Worm (Caenorhabditis elegans) whole organism, L4 larva: ENCODE results near the gene str-205.

Experiments
- ces-1 ChIP-seq: fragments of 150-350 bp; sonication (generic microtip); optimal IDR thresholded peaks from 4 replicates; lab custom pipeline; 2014; ENCODE audit warnings: missing biosample characterization, missing genetic modification reagents, missing genetic modification characterization
- dmd-6 ChIP-seq: fragments of 200-800 bp; sonication (Bioruptor generic); IDR thresholded peaks from 2 replicates; pipeline ENCODE4 v1.3.6; 2022; ENCODE audit warnings: missing genetic modification reagents, missing genetic modification characterization, missing compliant biosample characterization
- egl-27 ChIP-seq: sonication (generic microtip); optimal IDR thresholded peaks from 3 replicates; lab custom pipeline; 2017; ENCODE audit warnings: missing biosample characterization, missing genetic modification reagents, missing genetic modification characterization
- fkh-10 ChIP-seq: fragments of 150-350 bp; optimal IDR thresholded peaks from 2 replicates; lab custom pipeline; 2014; ENCODE audit warnings: missing biosample characterization, missing genetic modification reagents, missing genetic modification characterization
- lir-3 ChIP-seq: sonication (generic microtip); optimal IDR thresholded peaks from 2 replicates; lab custom pipeline; 2016; ENCODE audit warnings: mild to moderate bottlenecking, missing genetic modification characterization, missing compliant biosample characterization
- nhr-10 ChIP-seq: fragments of 150-350 bp; optimal IDR thresholded peaks from 2 replicates; lab custom pipeline; 2014; ENCODE audit warnings: missing biosample characterization, missing genetic modification characterization
- nhr-28 ChIP-seq: fragments of 150-350 bp; optimal IDR thresholded peaks from 2 replicates; lab custom pipeline; 2014; ENCODE audit warnings: missing biosample characterization, missing genetic modification characterization
- nhr-6 ChIP-seq: fragments of 150-350 bp; optimal IDR thresholded peaks from 2 replicates; lab custom pipeline; 2014; ENCODE audit warnings: missing biosample characterization, missing genetic modification characterization
- ztf-11 ChIP-seq: fragments of 150-350 bp; optimal IDR thresholded peaks from 2 replicates; lab custom pipeline; 2014; ENCODE audit warnings: missing biosample characterization, missing genetic modification characterization

DNA sequence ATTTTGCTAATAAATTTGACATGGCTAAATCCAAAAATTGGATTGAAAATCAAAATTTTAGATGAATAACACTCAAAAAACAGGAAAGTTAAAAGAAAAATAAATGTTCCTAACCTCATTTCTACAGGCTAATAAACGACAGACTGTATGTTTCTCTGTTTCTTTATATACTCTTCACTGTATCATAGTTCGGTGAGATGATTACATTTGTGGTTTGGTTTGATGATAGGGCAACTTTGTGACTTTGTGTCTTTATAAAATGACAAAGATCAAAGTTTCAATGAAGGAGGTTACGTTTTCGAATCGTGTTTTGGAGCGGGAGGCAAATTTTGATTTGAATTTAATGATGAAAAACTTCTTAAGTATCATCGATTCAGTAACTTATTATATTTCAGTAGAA lies 40.3 kb downstream of the str-205 start, which contains the start of gene ugt-12:
- no peak for TF ChIP-seq fkh-10 (GFP tag; lab: Kevin White, UChicago)
- TF ChIP-seq nhr-28, result peak; percentile 93
- no peak for TF ChIP-seq lir-3
- no peak for TF ChIP-seq ces-1 (GFP tag; lab: Kevin White, UChicago)
- no peak for TF ChIP-seq egl-27 (tag; lab: Kevin White, UChicago)
- no peak for TF ChIP-seq ztf-11 (tag; lab: Kevin White, UChicago)
- peak; percentile 60 for TF ChIP-seq dmd-6
- TF ChIP-seq nhr-6 (tag; lab: Kevin White, UChicago), result no peak
- no peak for TF ChIP-seq nhr-10 (tag; lab: Kevin White, UChicago)
